Fruit fly (Drosophila melanogaster): ENCODE measurements around the gene CG13458.

CG13458 gene

DNA sequence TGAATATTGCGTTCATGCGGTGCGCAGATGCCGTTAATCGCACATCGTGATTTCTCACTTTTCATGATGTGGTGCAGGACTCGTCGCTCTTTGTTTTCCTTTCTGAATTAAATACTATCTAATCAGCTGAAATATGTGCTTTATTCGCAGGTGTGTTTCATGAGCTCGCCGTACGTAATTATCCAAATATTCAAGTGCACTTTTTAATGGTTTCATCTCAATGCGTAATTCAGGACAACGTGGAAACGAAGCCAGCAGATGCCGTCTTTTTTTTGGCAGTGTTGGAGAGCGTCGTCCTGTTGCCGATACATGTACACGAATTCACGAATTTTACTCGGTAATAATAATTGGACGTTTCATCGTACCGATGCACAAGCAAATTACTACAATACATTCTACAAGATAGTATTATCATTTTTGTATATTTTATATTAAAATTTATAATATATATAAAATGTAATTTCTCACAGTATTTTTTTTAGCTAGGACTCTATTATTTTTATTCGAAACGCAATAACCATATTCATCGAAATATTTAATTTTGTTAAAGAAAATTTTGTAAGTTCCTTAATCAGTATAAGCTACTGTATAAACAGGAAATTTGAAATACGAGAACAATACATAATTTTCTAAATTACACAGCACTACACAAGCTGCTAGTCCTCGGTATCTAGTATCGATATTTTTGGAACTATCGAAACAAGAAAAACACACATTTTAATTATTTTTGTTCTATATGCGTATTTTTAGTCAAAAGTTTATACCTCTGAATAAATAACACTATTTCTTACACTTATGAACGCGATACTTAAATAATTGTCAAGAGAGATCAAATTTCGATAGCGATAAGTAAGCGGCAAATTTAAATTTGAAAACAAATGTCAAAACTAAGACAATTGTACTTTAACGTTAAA is 23.6 kb downstream of the CG13458 start, which contains the start of gene CG12316 (continued):
- 0 out of 2 replicates have a peak, but pooled peaks have one; percentile 19 for TF ChIP-seq cas (GFP tag; IDR thresholded peaks at IDR 0.05)
- peak; percentile 95 for TF ChIP-seq gem (tag; optimal IDR thresholded peaks at IDR 0.05)
- peak; percentile 92 for TF ChIP-seq odd (GFP tag; optimal IDR thresholded peaks at IDR 0.05)
- peak; percentile 93 for TF ChIP-seq nerfin-1 (tag; optimal IDR thresholded peaks at IDR 0.05)
- TF ChIP-seq CG12299 (tag; optimal IDR thresholded peaks at IDR 0.05): peak; percentile 94
- TF ChIP-seq CG7372 (GFP tag; IDR thresholded peaks at IDR 0.05): peak; percentile 72
- TF ChIP-seq Mes4 (GFP tag; optimal IDR thresholded peaks at IDR 0.05): peak; percentile 95
- peak; percentile 40; the same call in 1 of the 2 replicates for TF ChIP-seq ham (GFP tag; IDR thresholded peaks at IDR 0.05)
- TF ChIP-seq slou (GFP tag; optimal IDR thresholded peaks at IDR 0.05): peak; percentile 9
- TF ChIP-seq Lpt (GFP tag; optimal IDR thresholded peaks at IDR 0.05): no peak
- TF ChIP-seq Gsc (GFP tag; IDR thresholded peaks at IDR 0.05): no peak
- peak; percentile 91 for TF ChIP-seq tin (GFP tag; optimal IDR thresholded peaks at IDR 0.05)
- peak; percentile 85 for TF ChIP-seq ken (GFP tag; IDR thresholded peaks at IDR 0.05)
- TF ChIP-seq Rx (GFP tag; IDR thresholded peaks at IDR 0.05): peak; percentile 80
- TF ChIP-seq vvl (GFP tag; IDR thresholded peaks at IDR 0.05): peak; percentile 92
- TF ChIP-seq CG7928 (GFP tag; optimal IDR thresholded peaks at IDR 0.05): peak; percentile 55
- TF ChIP-seq CG31224 (GFP tag; IDR thresholded peaks at IDR 0.05): peak; percentile 75
- TF ChIP-seq Myb (GFP tag; optimal IDR thresholded peaks at IDR 0.05): peak; percentile 77
- TF ChIP-seq shn (GFP tag; optimal IDR thresholded peaks at IDR 0.05): peak; percentile 93
- TF ChIP-seq fd64A (GFP tag; optimal IDR thresholded peaks at IDR 0.05): peak; percentile 92
- no peak for TF ChIP-seq hkb (optimal IDR thresholded peaks at IDR 0.05)
- peak; percentile 93 for TF ChIP-seq hkb (GFP tag; IDR thresholded peaks at IDR 0.05)
- peak; percentile 83 for TF ChIP-seq HLH4C (GFP tag; IDR thresholded peaks at IDR 0.05; ENCODE audit: partially characterized antibody)
- no peak for TF ChIP-seq CG1832 (GFP tag; optimal IDR thresholded peaks at IDR 0.05)
- peak; percentile 93 for TF ChIP-seq Spps (tag; optimal IDR thresholded peaks at IDR 0.05)
- TF ChIP-seq Abd-B (GFP tag; optimal IDR thresholded peaks at IDR 0.05): peak; percentile 77
- TF ChIP-seq ssp (GFP tag; IDR thresholded peaks at IDR 0.05): peak; percentile 59
- peak; percentile 35 for TF ChIP-seq sd (tag; optimal IDR thresholded peaks at IDR 0.05)
- peak; percentile 43 for TF ChIP-seq CG3065 (GFP tag; optimal IDR thresholded peaks at IDR 0.05)
- peak; percentile 85 for TF ChIP-seq Scr (GFP tag; IDR thresholded peaks at IDR 0.05; ENCODE audit: partially characterized antibody)
- TF ChIP-seq HHEX (GFP tag; optimal IDR thresholded peaks at IDR 0.05): peak; percentile 85
- peak; percentile 91 for TF ChIP-seq ATbp (GFP tag; optimal IDR thresholded peaks at IDR 0.05)
- TF ChIP-seq her (GFP tag; optimal IDR thresholded peaks at IDR 0.05): peak; percentile 91
- TF ChIP-seq Sin3A (optimal IDR thresholded peaks at IDR 0.05): peak; percentile 40
- peak; percentile 90 for TF ChIP-seq CG1603 (tag; optimal IDR thresholded peaks at IDR 0.05)
- peak; percentile 91 for TF ChIP-seq chm (GFP tag; IDR thresholded peaks at IDR 0.05)
- TF ChIP-seq Lim3 (GFP tag; IDR thresholded peaks at IDR 0.05): no peak
- TF ChIP-seq kni (GFP tag; optimal IDR thresholded peaks at IDR 0.05): peak; percentile 84
- TF ChIP-seq nau (GFP tag; optimal IDR thresholded peaks at IDR 0.05): no peak
- peak; percentile 77 for TF ChIP-seq jing (GFP tag; optimal IDR thresholded peaks at IDR 0.05)
- peak; percentile 79 for TF ChIP-seq Deaf1 (tag; optimal IDR thresholded peaks at IDR 0.05)
- no peak for TF ChIP-seq CG8478 (optimal IDR thresholded peaks at IDR 0.05)
- peak; percentile 56 for TF ChIP-seq toy (GFP tag; IDR thresholded peaks at IDR 0.05)
- peak; percentile 85 for TF ChIP-seq Hr3 (GFP tag; optimal IDR thresholded peaks at IDR 0.05)
- TF ChIP-seq CG3281 (GFP tag; optimal IDR thresholded peaks at IDR 0.05): peak; percentile 91
- TF ChIP-seq CG2199 (GFP tag; IDR thresholded peaks at IDR 0.05): peak; percentile 82; the same call in 1 of the 3 replicates
- TF ChIP-seq Kr (GFP tag; optimal IDR thresholded peaks at IDR 0.05): peak; percentile 72
- peak; percentile 71 for TF ChIP-seq wor (GFP tag; IDR thresholded peaks at IDR 0.05)
- peak; percentile 88 for TF ChIP-seq CG17912 (GFP tag; optimal IDR thresholded peaks at IDR 0.05)
- no peak for TF ChIP-seq eve (GFP tag; optimal IDR thresholded peaks at IDR 0.05)

Data from whole organism, embryonic.